Worm (Caenorhabditis elegans): Measurements from ENCODE around the gene mec-12.
A peak's percentile ranks its signal among the peaks of the same experiment; 100 is the strongest.

DNA sequence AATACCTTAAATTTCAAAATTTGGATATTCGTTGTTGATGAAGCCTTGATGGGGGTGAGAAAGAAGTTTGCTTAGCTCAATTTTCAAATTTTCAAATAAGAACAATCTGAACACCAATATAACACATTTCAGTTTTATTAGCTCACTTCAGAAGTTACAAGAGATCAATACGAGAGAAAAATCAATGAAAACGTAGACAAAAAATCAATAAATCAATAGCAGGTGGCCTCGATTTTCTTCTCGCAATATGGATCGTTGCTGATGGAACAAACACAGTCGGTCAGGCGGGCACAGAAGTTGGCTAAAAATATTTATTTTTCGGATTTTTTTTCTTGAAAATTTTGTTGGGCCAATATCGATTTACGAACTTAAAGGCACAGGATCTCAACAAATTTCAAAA lies 3.0 kb upstream of the mec-12 start:
- no peak for TF ChIP-seq aly-2 (tag; optimal IDR thresholded peaks at IDR 0.05)
- no peak for TF ChIP-seq unc-62 (GFP tag; optimal IDR thresholded peaks at IDR 0.05)
- TF ChIP-seq lin-15B (tag; optimal IDR thresholded peaks at IDR 0.05) = no peak
- no peak for TF ChIP-seq pha-4 (tag; optimal IDR thresholded peaks at IDR 0.05)
- no peak for TF ChIP-seq nhr-77 (tag; optimal IDR thresholded peaks at IDR 0.05)
- no peak for TF ChIP-seq ceh-16 (tag; optimal IDR thresholded peaks at IDR 0.05)
- peak; percentile 81 for TF ChIP-seq ceh-28 (tag; optimal IDR thresholded peaks at IDR 0.05)
- TF ChIP-seq fos-1 (tag; optimal IDR thresholded peaks at IDR 0.05) = no peak
- TF ChIP-seq nhr-25 (tag; optimal IDR thresholded peaks at IDR 0.05) = no peak
- no peak for TF ChIP-seq snpc-4 (tag; optimal IDR thresholded peaks at IDR 0.05)
- no peak for TF ChIP-seq egl-5 (tag; optimal IDR thresholded peaks at IDR 0.05)
